Worm (Caenorhabditis elegans) whole organism, L1 larva: ENCODE measurements around the gene F25B5.5.

Experiments
- lin-35 ChIP-seq, 2 experiments: fragments of 150-350 bp; optimal IDR thresholded peaks; 2 replicates each; lab custom pipeline; 2014; ENCODE audit warnings: missing biosample characterization in 2 of 2, missing genetic modification characterization in 2 of 2, missing genetic modification reagents in 2 of 2
- mdl-1 ChIP-seq, 2 experiments: fragments of 150-350 bp; optimal IDR thresholded peaks; 2 replicates each; lab custom pipeline; 2014 to 2017; ENCODE audit warnings: missing biosample characterization in 2 of 2, missing genetic modification characterization in 2 of 2, inconsistent platforms in 1 of 2
- xbp-1 ChIP-seq: sonication (generic microtip); optimal IDR thresholded peaks from 2 replicates; lab custom pipeline; 2016; ENCODE audit warnings: missing genetic modification characterization, missing compliant biosample characterization

ce11 chrIII:5922236-5922635 lies 23.7 kb downstream of the F25B5.5 start:
- TF ChIP-seq mdl-1 (tag; optimal IDR thresholded peaks at IDR 0.05; lab: Kevin White, UChicago) (peak in 1 of 2 experiments; percentile 52), lin-35 (GFP tag; optimal IDR thresholded peaks at IDR 0.05; lab: Kevin White, UChicago) (peak in 1 of 2 experiments; percentile 40), xbp-1 (tag; lab: Kevin White, UChicago) (no peak)
